Worm (Caenorhabditis elegans) whole organism, midembryonic: ENCODE results near the gene eng-1.

Experiments used
- T22C8.4 ChIP-seq: fragments of 200-800 bp; sonication (Bioruptor generic); IDR thresholded peaks from 2 replicates; pipeline ENCODE4 v1.3.6; 2022; ENCODE audit warnings: missing genetic modification characterization, missing compliant biosample characterization
- flt-1 ChIP-seq: fragments of 200-800 bp; sonication (Bioruptor generic); IDR thresholded peaks from 2 replicates; pipeline ENCODE4 v1.3.6; 2022; ENCODE audit warnings: missing genetic modification characterization, missing compliant biosample characterization
- klf-2 ChIP-seq: fragments of 200-800 bp; sonication (Bioruptor generic); conservative IDR thresholded peaks from 2 replicates; pipeline ENCODE4 v1.3.6; 2022; ENCODE audit warnings: missing genetic modification reagents, missing genetic modification characterization, missing compliant biosample characterization
- med-1 ChIP-seq: sonication (generic microtip); optimal IDR thresholded peaks from 2 replicates; lab custom pipeline; 2017; ENCODE audit warnings: missing genetic modification characterization, mild to moderate bottlenecking, missing compliant biosample characterization, antibody characterized with exemption, missing genetic modification reagents; ENCODE audit not compliant: insufficient read depth
- tab-1 ChIP-seq: fragments of 200-800 bp; sonication (Bioruptor generic); IDR thresholded peaks from 2 replicates; pipeline ENCODE4 v1.3.6; 2022; ENCODE audit warnings: missing genetic modification characterization, missing compliant biosample characterization
- ztf-23 ChIP-seq: fragments of 200-800 bp; sonication (Bioruptor generic); IDR thresholded peaks from 2 replicates; pipeline ENCODE4 v1.3.6; 2022; ENCODE audit warnings: missing genetic modification reagents, missing genetic modification characterization, missing compliant biosample characterization
- ztf-29 ChIP-seq: fragments of 200-800 bp; sonication (Bioruptor generic); IDR thresholded peaks from 2 replicates; pipeline ENCODE4 v1.3.6; 2022; ENCODE audit warnings: missing genetic modification reagents, missing genetic modification characterization, missing compliant biosample characterization

DNA sequence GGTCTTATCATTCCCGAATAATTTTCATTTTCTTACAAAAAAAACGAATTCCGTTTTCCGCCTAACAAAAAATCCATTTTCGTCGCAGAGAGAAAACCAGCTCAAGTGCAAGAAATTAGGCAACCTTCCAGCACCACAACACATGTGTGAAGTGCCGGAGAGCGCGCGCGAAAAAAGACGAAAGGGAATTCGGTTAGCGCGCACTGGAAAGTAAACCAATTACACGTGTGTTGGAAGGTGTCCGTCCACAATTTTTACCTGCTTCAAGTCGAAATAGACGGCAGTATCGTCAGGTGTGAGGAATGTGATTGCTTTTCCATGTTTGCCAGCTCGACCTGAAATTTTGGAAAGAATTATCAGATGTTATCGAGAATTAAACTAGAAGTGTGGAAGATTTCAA, 33.6 kb downstream of the eng-1 start:
- no peak for TF ChIP-seq med-1 (GFP tag; lab: Kevin White, UChicago)
- no peak for TF ChIP-seq klf-2
- TF ChIP-seq ztf-29 (GFP tag; lab: Robert Waterston, UW), result no peak
- TF ChIP-seq T22C8.4, result no peak
- TF ChIP-seq ztf-23 (GFP tag; lab: Robert Waterston, UW), result no peak
- no peak for TF ChIP-seq flt-1 (GFP tag; lab: Robert Waterston, UW)
- no peak for TF ChIP-seq tab-1 (GFP tag; lab: Robert Waterston, UW)
